Worm (Caenorhabditis elegans) whole organism, mixed stage, embryonic: ENCODE results near the gene K10G9.2.

Source experiments
- M03D4.4 ChIP-seq: sonication (generic microtip); optimal IDR thresholded peaks from 2 replicates; lab custom pipeline; 2017; ENCODE audit warnings: mild to moderate bottlenecking, missing genetic modification characterization, missing compliant biosample characterization
- blmp-1 ChIP-seq: fragments of 150-350 bp; optimal IDR thresholded peaks from 2 replicates; lab custom pipeline; 2014; ENCODE audit warnings: missing biosample characterization, missing genetic modification characterization
- elt-1 ChIP-seq: sonication (generic microtip); optimal IDR thresholded peaks from 2 replicates; lab custom pipeline; 2017; ENCODE audit warnings: missing genetic modification characterization, mild to moderate bottlenecking, missing compliant biosample characterization, antibody characterized with exemption, moderate library complexity, borderline replicate concordance; ENCODE audit not compliant: insufficient read depth
- flh-1 ChIP-seq: fragments of 200-800 bp; sonication (Bioruptor generic); optimal IDR thresholded peaks from 2 replicates; lab custom pipeline; 2018; ENCODE audit warnings: mild to moderate bottlenecking, missing genetic modification characterization, moderate library complexity, missing compliant biosample characterization
- mep-1 ChIP-seq: fragments of 150-350 bp; optimal IDR thresholded peaks from 2 replicates; lab custom pipeline; 2017; ENCODE audit warnings: missing biosample characterization, missing genetic modification reagents, missing genetic modification characterization, inconsistent platforms
- nhr-237 ChIP-seq: fragments of 150-350 bp; optimal IDR thresholded peaks from 2 replicates; lab custom pipeline; 2014; ENCODE audit warnings: missing biosample characterization, missing genetic modification characterization
- nhr-76 ChIP-seq: sonication (generic microtip); optimal IDR thresholded peaks from 2 replicates; lab custom pipeline; 2017; ENCODE audit warnings: missing biosample characterization, missing genetic modification characterization
- pha-4 ChIP-seq: fragments of 150-350 bp; optimal IDR thresholded peaks from 2 replicates; lab custom pipeline; 2018; ENCODE audit warnings: missing biosample characterization, missing genetic modification reagents, missing genetic modification characterization
- sem-2 ChIP-seq: fragments of 200-800 bp; sonication (Bioruptor generic); optimal IDR thresholded peaks from 2 replicates; lab custom pipeline; 2018; ENCODE audit warnings: mild to moderate bottlenecking, missing genetic modification characterization, missing compliant biosample characterization
- snpc-4 ChIP-seq: fragments of 150-350 bp; optimal IDR thresholded peaks from 2 replicates; lab custom pipeline; 2014; ENCODE audit warnings: missing biosample characterization, missing genetic modification characterization
- unc-39 ChIP-seq: fragments of 150-350 bp; optimal IDR thresholded peaks from 2 replicates; lab custom pipeline; 2014; ENCODE audit warnings: missing biosample characterization, missing genetic modification characterization
- unc-62 ChIP-seq: fragments of 150-350 bp; optimal IDR thresholded peaks from 2 replicates; lab custom pipeline; 2014; ENCODE audit warnings: missing biosample characterization, missing genetic modification reagents, missing genetic modification characterization

ce11 chrIII:10320788-10321187 is 35.1 kb downstream of the K10G9.2 start, which contains the start of gene sas-7:
- TF ChIP-seq unc-62 (GFP tag; lab: Kevin White, UChicago) (no peak), mep-1 (tag; lab: Kevin White, UChicago) (no peak), sem-2 (GFP tag; lab: Kevin White, UChicago) (no peak), nhr-237 (tag; lab: Kevin White, UChicago) (no peak), M03D4.4 (no peak), snpc-4 (tag; lab: Kevin White, UChicago) (no peak), flh-1 (GFP tag; lab: Kevin White, UChicago) (no peak), unc-39 (tag; lab: Kevin White, UChicago) (no peak), pha-4 (tag; lab: Kevin White, UChicago) (no peak), blmp-1 (tag; lab: Kevin White, UChicago) (no peak), elt-1 (tag; lab: Kevin White, UChicago) (no peak), nhr-76 (tag; lab: Kevin White, UChicago) (no peak)
